Fruit fly (Drosophila melanogaster) whole organism, embryonic: Measurements from ENCODE around the gene srl.

Experiments used
- ATbp ChIP-seq: fragments of 200-800 bp; sonication (Bioruptor generic); optimal IDR thresholded peaks from 2 replicates; lab custom pipeline; 2017; ENCODE audit warnings: missing biosample characterization, mild to moderate bottlenecking, missing genetic modification characterization, missing genetic modification reagents
- BtbVII ChIP-seq: fragments of 200-800 bp; sonication (Bioruptor generic); optimal IDR thresholded peaks from 3 replicates; lab custom pipeline; 2017; ENCODE audit warnings: missing biosample characterization, mild to moderate bottlenecking, missing genetic modification characterization
- CG10565 ChIP-seq: fragments of 200-800 bp; sonication (Bioruptor generic); optimal IDR thresholded peaks from 3 replicates; lab custom pipeline; 2016; ENCODE audit warnings: missing biosample characterization, mild to moderate bottlenecking, missing genetic modification characterization
- CG11085 ChIP-seq: fragments of 200-800 bp; sonication (Bioruptor generic); IDR thresholded peaks from 2 replicates; pipeline ENCODE4 v1.3.6; 2022; ENCODE audit warnings: missing biosample characterization, missing genetic modification characterization
- CG11695 ChIP-seq: fragments of 200-800 bp; sonication (Bioruptor generic); IDR thresholded peaks from 3 replicates; pipeline ENCODE4 v1.3.6; 2022; ENCODE audit warnings: missing biosample characterization, missing genetic modification characterization
- CG12071 ChIP-seq: fragments of 200-800 bp; sonication (Bioruptor generic); optimal IDR thresholded peaks from 3 replicates; lab custom pipeline; 2018; ENCODE audit warnings: missing biosample characterization, mild to moderate bottlenecking, missing genetic modification characterization
- CG13775 ChIP-seq: fragments of 200-800 bp; sonication (Bioruptor generic); optimal IDR thresholded peaks from 3 replicates; lab custom pipeline; 2017; ENCODE audit warnings: missing biosample characterization, mild to moderate bottlenecking, missing genetic modification characterization
- CG14014 ChIP-seq: fragments of 200-800 bp; sonication (Bioruptor generic); IDR thresholded peaks from 2 replicates; pipeline ENCODE4 v1.3.6; 2022; ENCODE audit warnings: missing biosample characterization, missing genetic modification characterization
- CG18619 ChIP-seq: fragments of 200-800 bp; sonication (Bioruptor generic); optimal IDR thresholded peaks from 3 replicates; lab custom pipeline; 2017; ENCODE audit warnings: missing biosample characterization, mild to moderate bottlenecking, missing genetic modification characterization
- CG2875 ChIP-seq: fragments of 200-800 bp; sonication (Bioruptor generic); optimal IDR thresholded peaks from 2 replicates; lab custom pipeline; 2017; ENCODE audit warnings: missing biosample characterization, mild to moderate bottlenecking, missing genetic modification characterization, missing genetic modification reagents
- CG32532 ChIP-seq: fragments of 200-800 bp; sonication (Bioruptor generic); IDR thresholded peaks from 2 replicates; pipeline ENCODE4 v1.3.6; 2022; ENCODE audit warnings: missing biosample characterization, missing genetic modification characterization
- CG34224 ChIP-seq: fragments of 200-800 bp; sonication (Bioruptor generic); IDR thresholded peaks from 3 replicates; pipeline ENCODE4 v1.3.6; 2022; ENCODE audit warnings: missing biosample characterization, missing genetic modification characterization; ENCODE audit not compliant: partially characterized antibody
- CG4282 ChIP-seq: fragments of 200-800 bp; sonication (Bioruptor generic); optimal IDR thresholded peaks from 2 replicates; lab custom pipeline; 2016; ENCODE audit warnings: missing biosample characterization, missing genetic modification characterization
- CG4730 ChIP-seq: fragments of 200-800 bp; sonication (Bioruptor generic); IDR thresholded peaks from 2 replicates; pipeline ENCODE4 v1.3.6; 2022; ENCODE audit warnings: missing biosample characterization, missing genetic modification characterization
- CG6175 ChIP-seq: fragments of 200-800 bp; sonication (Bioruptor generic); IDR thresholded peaks from 3 replicates; pipeline ENCODE4 v1.3.6; 2022; ENCODE audit warnings: missing biosample characterization, missing genetic modification characterization
- CG6689 ChIP-seq: fragments of 200-800 bp; sonication (Bioruptor generic); IDR thresholded peaks from 2 replicates; pipeline ENCODE4 v1.3.6; 2022; ENCODE audit warnings: missing biosample characterization, missing genetic modification characterization
- CG6791 ChIP-seq: fragments of 200-800 bp; sonication (Bioruptor generic); IDR thresholded peaks from 3 replicates; pipeline ENCODE4 v1.3.6; 2022; ENCODE audit warnings: missing biosample characterization, missing genetic modification characterization; ENCODE audit not compliant: partially characterized antibody
- CG8290 ChIP-seq, 3 experiments: fragments of 200-800 bp; sonication (Bioruptor generic); optimal IDR thresholded peaks; 2 replicates each; lab custom pipeline; 2016 to 2019; ENCODE audit warnings: missing biosample characterization in 3 of 3, missing genetic modification characterization in 3 of 3, mild to moderate bottlenecking in 2 of 3, moderate library complexity in 1 of 3
- CG9437 ChIP-seq: fragments of 200-800 bp; sonication (Bioruptor generic); optimal IDR thresholded peaks from 2 replicates; lab custom pipeline; 2018; ENCODE audit warnings: missing biosample characterization, mild to moderate bottlenecking, missing genetic modification characterization
- Doc3 ChIP-seq: fragments of 200-800 bp; sonication (Bioruptor generic); IDR thresholded peaks from 3 replicates; pipeline ENCODE4 v1.3.6; 2022; ENCODE audit warnings: missing biosample characterization, missing genetic modification characterization; ENCODE audit not compliant: partially characterized antibody
- Dref ChIP-seq: fragments of 200-800 bp; sonication (Bioruptor generic); IDR thresholded peaks from 2 replicates; pipeline ENCODE4 v1.3.6; 2022; ENCODE audit warnings: missing biosample characterization, missing genetic modification characterization
- Ets65A ChIP-seq: fragments of 200-800 bp; sonication (Bioruptor generic); peaks from one replicate; lab custom pipeline; 2016; ENCODE audit warnings: missing biosample characterization, missing genetic modification characterization
- Hsf ChIP-seq: fragments of 200-800 bp; sonication (Bioruptor generic); optimal IDR thresholded peaks from 3 replicates; lab custom pipeline; 2016; ENCODE audit warnings: missing biosample characterization, missing genetic modification characterization
- Jarid2 ChIP-seq: fragments of 200-800 bp; sonication (Bioruptor generic); optimal IDR thresholded peaks from 3 replicates; lab custom pipeline; 2017; ENCODE audit warnings: mild to moderate bottlenecking, missing biosample characterization, missing genetic modification reagents, missing genetic modification characterization
- Lim3 ChIP-seq: fragments of 200-800 bp; sonication (Bioruptor generic); IDR thresholded peaks from 2 replicates; pipeline ENCODE4 v1.3.6; 2022; ENCODE audit warnings: missing biosample characterization, missing genetic modification characterization
- MBD-R2 ChIP-seq: fragments of 200-800 bp; sonication (Bioruptor generic); IDR thresholded peaks from 2 replicates; pipeline ENCODE4 v1.3.6; 2022; ENCODE audit warnings: missing biosample characterization, missing genetic modification characterization
- Mad ChIP-seq: fragments of 200-800 bp; sonication (Bioruptor generic); optimal IDR thresholded peaks from 2 replicates; lab custom pipeline; 2016; ENCODE audit warnings: missing biosample characterization, missing genetic modification characterization
- Mrtf ChIP-seq: fragments of 200-800 bp; sonication (Bioruptor generic); IDR thresholded peaks from 3 replicates; pipeline ENCODE4 v1.3.6; 2022; ENCODE audit warnings: missing biosample characterization, missing genetic modification characterization
- Nf-YB ChIP-seq: fragments of 200-800 bp; sonication (Bioruptor generic); optimal IDR thresholded peaks from 3 replicates; lab custom pipeline; 2019; ENCODE audit warnings: missing biosample characterization, mild to moderate bottlenecking, missing genetic modification characterization, moderate library complexity
- NfI ChIP-seq: fragments of 200-800 bp; sonication (Bioruptor generic); optimal IDR thresholded peaks from 3 replicates; lab custom pipeline; 2018; ENCODE audit warnings: missing biosample characterization, mild to moderate bottlenecking, missing genetic modification characterization, moderate library complexity
- Optix ChIP-seq: fragments of 200-800 bp; sonication (Bioruptor generic); IDR thresholded peaks from 3 replicates; pipeline ENCODE4 v1.3.6; 2022; ENCODE audit warnings: missing biosample characterization, missing genetic modification characterization
- Rx ChIP-seq: fragments of 200-800 bp; sonication (Bioruptor generic); IDR thresholded peaks from 2 replicates; pipeline ENCODE4 v1.3.6; 2022; ENCODE audit warnings: missing biosample characterization, missing genetic modification characterization
- al ChIP-seq: fragments of 200-800 bp; sonication (Bioruptor generic); IDR thresholded peaks from 2 replicates; pipeline ENCODE4 v1.3.6; 2022; ENCODE audit warnings: missing biosample characterization, missing genetic modification characterization
- amos ChIP-seq: fragments of 200-800 bp; sonication (Bioruptor generic); IDR thresholded peaks from 2 replicates; pipeline ENCODE4 v1.3.6; 2022; ENCODE audit warnings: missing biosample characterization, missing genetic modification characterization; ENCODE audit not compliant: partially characterized antibody
- ara ChIP-seq: fragments of 200-800 bp; sonication (Bioruptor generic); IDR thresholded peaks from 2 replicates; pipeline ENCODE4 v1.3.6; 2022; ENCODE audit warnings: missing biosample characterization, missing genetic modification characterization
- bigmax ChIP-seq: fragments of 200-800 bp; sonication (Bioruptor generic); optimal IDR thresholded peaks from 2 replicates; lab custom pipeline; 2018; ENCODE audit warnings: missing biosample characterization, mild to moderate bottlenecking, missing genetic modification characterization
- dimm ChIP-seq: fragments of 200-800 bp; sonication (Bioruptor generic); IDR thresholded peaks from 2 replicates; pipeline ENCODE4 v1.3.6; 2022; ENCODE audit warnings: missing biosample characterization, missing genetic modification characterization
- eyg ChIP-seq: fragments of 200-800 bp; sonication (Bioruptor generic); optimal IDR thresholded peaks from 3 replicates; lab custom pipeline; 2016; ENCODE audit warnings: missing biosample characterization, missing genetic modification characterization
- fd102C ChIP-seq: fragments of 200-800 bp; sonication (Bioruptor generic); optimal IDR thresholded peaks from 2 replicates; lab custom pipeline; 2018; ENCODE audit warnings: missing biosample characterization, mild to moderate bottlenecking, missing genetic modification characterization, moderate library complexity
- her ChIP-seq: fragments of 200-800 bp; sonication (Bioruptor generic); optimal IDR thresholded peaks from 2 replicates; lab custom pipeline; 2016; ENCODE audit warnings: missing biosample characterization, missing genetic modification characterization
- jigr1 ChIP-seq: fragments of 200-800 bp; sonication (Bioruptor generic); IDR thresholded peaks from 3 replicates; pipeline ENCODE4 v1.3.6; 2022; ENCODE audit warnings: missing biosample characterization, missing genetic modification characterization
- jing ChIP-seq: fragments of 200-800 bp; sonication (Bioruptor generic); optimal IDR thresholded peaks from 2 replicates; lab custom pipeline; 2018; ENCODE audit warnings: missing biosample characterization, mild to moderate bottlenecking, missing genetic modification characterization
- knrl ChIP-seq: fragments of 200-800 bp; sonication (Bioruptor generic); IDR thresholded peaks from 3 replicates; pipeline ENCODE4 v1.3.6; 2022; ENCODE audit warnings: missing biosample characterization, missing genetic modification characterization; ENCODE audit not compliant: partially characterized antibody
- maf-S ChIP-seq: fragments of 200-800 bp; sonication (Bioruptor generic); optimal IDR thresholded peaks from 2 replicates; lab custom pipeline; 2016; ENCODE audit warnings: missing biosample characterization, missing genetic modification characterization
- nom ChIP-seq: fragments of 200-800 bp; sonication (Bioruptor generic); optimal IDR thresholded peaks from 2 replicates; lab custom pipeline; 2017; ENCODE audit warnings: missing biosample characterization, missing genetic modification characterization, mild to moderate bottlenecking, moderate library complexity, missing genetic modification reagents
- odd ChIP-seq: fragments of 200-800 bp; sonication (Bioruptor generic); optimal IDR thresholded peaks from 2 replicates; lab custom pipeline; 2017; ENCODE audit warnings: missing biosample characterization, mild to moderate bottlenecking, missing genetic modification characterization
- otp ChIP-seq: fragments of 200-800 bp; sonication (Bioruptor generic); IDR thresholded peaks from 3 replicates; pipeline ENCODE4, ENCODE4 v1.3.6; 2022; ENCODE audit warnings: missing biosample characterization, missing genetic modification characterization
- pnt ChIP-seq: fragments of 200-800 bp; sonication (Bioruptor generic); optimal IDR thresholded peaks from 3 replicates; lab custom pipeline; 2016; ENCODE audit warnings: missing biosample characterization, missing genetic modification characterization
- sna ChIP-seq: fragments of 200-800 bp; sonication (Bioruptor generic); IDR thresholded peaks from 2 replicates; pipeline ENCODE4 v1.3.6; 2022; ENCODE audit warnings: missing biosample characterization, missing genetic modification characterization; ENCODE audit not compliant: partially characterized antibody
- trem ChIP-seq: fragments of 200-800 bp; optimal IDR thresholded peaks from 3 replicates; lab custom pipeline; 2019; ENCODE audit warnings: missing biosample characterization, mild to moderate bottlenecking, missing genetic modification characterization, moderate library complexity
- yki ChIP-seq: fragments of >200 bp; optimal IDR thresholded peaks from 3 replicates; lab custom pipeline; 2018

Gene srl

DNA sequence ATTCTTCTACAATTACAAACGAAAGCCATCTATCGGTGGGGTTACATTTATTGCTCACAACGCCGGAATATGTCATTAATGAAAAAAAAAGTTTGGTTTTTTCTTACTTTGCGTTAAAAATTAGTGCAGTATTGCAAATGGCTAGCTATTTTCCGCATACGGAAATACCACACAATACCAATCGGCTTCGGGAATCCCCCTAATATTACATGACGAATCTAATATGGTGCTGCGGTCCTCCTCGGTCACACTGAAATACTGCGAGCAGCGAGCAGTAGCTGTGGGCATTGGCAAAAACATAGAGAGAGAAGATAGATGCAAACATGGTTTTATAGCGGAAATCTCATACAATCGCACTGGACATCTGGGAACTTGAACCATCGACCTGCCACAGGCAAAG, 41.6 kb downstream of the srl start, which contains the start of gene tub (continued):
- no peak for TF ChIP-seq CG12071
- no peak for TF ChIP-seq ATbp (GFP tag; lab: Kevin White, UChicago)
- TF ChIP-seq CG4730, result 0 out of 2 replicates have a peak, but pooled peaks have one; percentile 23
- TF ChIP-seq knrl (GFP tag; lab: Robert Waterston, UW), result no peak
- TF ChIP-seq CG9437 (GFP tag; lab: Kevin White, UChicago), result peak; percentile 8
- peak; percentile 36; the same call in 1 of the 2 replicates for TF ChIP-seq amos (GFP tag; lab: Robert Waterston, UW)
- peak; percentile 48 for TF ChIP-seq Hsf (GFP tag; lab: Kevin White, UChicago)
- TF ChIP-seq CG34224, result 0 out of 3 replicates have a peak, but pooled peaks have one; percentile 30
- TF ChIP-seq dimm (GFP tag; lab: Robert Waterston, UW), result no peak
- peak; percentile 40 for TF ChIP-seq Mad (GFP tag; lab: Kevin White, UChicago)
- peak; percentile 94 for TF ChIP-seq MBD-R2
- TF ChIP-seq CG18619 (GFP tag; lab: Kevin White, UChicago), result no peak
- peak; percentile 40; the same call in 1 of the 2 replicates for TF ChIP-seq CG14014 (GFP tag; lab: Robert Waterston, UW)
- TF ChIP-seq Lim3, result no peak
- no peak for TF ChIP-seq BtbVII (GFP tag; lab: Kevin White, UChicago)
- TF ChIP-seq NfI (GFP tag; lab: Kevin White, UChicago), result peak; percentile 59
- no peak for TF ChIP-seq Jarid2 (GFP tag; lab: Kevin White, UChicago)
- TF ChIP-seq jigr1 (GFP tag; lab: Robert Waterston, UW), result no peak; the same call in 2 of the 3 replicates
- TF ChIP-seq jing (GFP tag; lab: Kevin White, UChicago), result no peak
- peak; percentile 62 for TF ChIP-seq CG32532 (GFP tag; lab: Robert Waterston, UW)
- TF ChIP-seq ara (GFP tag; lab: Robert Waterston, UW), result peak; percentile 6; the same call in 1 of the 2 replicates
- no peak for TF ChIP-seq eyg (GFP tag; lab: Kevin White, UChicago)
- no peak for TF ChIP-seq CG10565 (GFP tag; lab: Kevin White, UChicago)
- no peak for TF ChIP-seq al (GFP tag; lab: Robert Waterston, UW)
- TF ChIP-seq Doc3, result no peak
- peak; percentile 23 for TF ChIP-seq her (GFP tag; lab: Kevin White, UChicago)
- no peak for TF ChIP-seq sna
- peak; percentile 12 for TF ChIP-seq maf-S
- no peak for TF ChIP-seq CG11695 (GFP tag; lab: Robert Waterston, UW)
- no peak for TF ChIP-seq Ets65A (GFP tag; lab: Kevin White, UChicago)
- no peak for TF ChIP-seq CG6175
- TF ChIP-seq fd102C, result no peak
- TF ChIP-seq Rx, result no peak
- TF ChIP-seq CG6689 (GFP tag; lab: Robert Waterston, UW), result 0 out of 2 replicates have a peak, but pooled peaks have one; percentile 25
- no peak for TF ChIP-seq pnt (GFP tag; lab: Kevin White, UChicago)
- TF ChIP-seq Optix (GFP tag; lab: Robert Waterston, UW), result no peak
- peak; percentile 45 for TF ChIP-seq trem (tag; lab: Kevin White, UChicago)
- no peak for TF ChIP-seq Mrtf (GFP tag; lab: Robert Waterston, UW)
- TF ChIP-seq otp (GFP tag; lab: Robert Waterston, UW), result no peak
- TF ChIP-seq CG11085, result no peak
- no peak for TF ChIP-seq CG2875 (GFP tag; lab: Kevin White, UChicago)
- TF ChIP-seq bigmax (GFP tag; lab: Kevin White, UChicago), result no peak
- TF ChIP-seq CG8290 (GFP tag; optimal IDR thresholded peaks at IDR 0.05; lab: Kevin White, UChicago), result peak; percentile 30
- peak in 1 of 2 experiments; percentile 82 for TF ChIP-seq CG8290 (tag; optimal IDR thresholded peaks at IDR 0.05; lab: Kevin White, UChicago)
- TF ChIP-seq CG4282 (GFP tag; lab: Kevin White, UChicago), result no peak
- TF ChIP-seq Nf-YB (GFP tag; lab: Kevin White, UChicago), result peak; percentile 18
- TF ChIP-seq CG6791 (GFP tag; lab: Robert Waterston, UW), result no peak
- peak; percentile 40 for TF ChIP-seq odd (GFP tag; lab: Kevin White, UChicago)
- TF ChIP-seq Dref (GFP tag; lab: Robert Waterston, UW), result peak; percentile 47
- peak; percentile 2 for TF ChIP-seq CG13775 (GFP tag; lab: Kevin White, UChicago)
- no peak for TF ChIP-seq yki (lab: Kevin White, UChicago)
- TF ChIP-seq nom (GFP tag; lab: Kevin White, UChicago), result peak; percentile 13
